Worm (Caenorhabditis elegans): ENCODE results near the gene Y38A10A.2.

DNA sequence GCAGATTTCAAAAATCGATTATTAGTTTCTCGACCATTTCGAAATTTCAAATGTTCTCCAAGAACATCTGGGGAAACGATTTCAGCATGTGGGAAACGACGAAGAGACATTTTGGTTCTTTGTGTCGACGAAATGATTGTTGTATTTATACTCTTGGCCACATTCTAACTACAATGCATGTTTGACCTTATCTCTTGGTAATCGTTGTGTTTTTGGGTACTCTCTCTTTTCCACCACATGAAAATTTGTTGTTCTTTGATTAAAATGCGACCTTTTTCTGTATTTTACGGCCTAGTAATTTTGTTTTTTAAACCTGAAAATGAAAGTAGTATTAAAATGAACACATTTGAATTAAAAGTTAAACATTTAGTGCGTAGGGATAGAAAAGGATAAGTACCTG, 49.6 kb upstream of the Y38A10A.2 start, which contains the start of gene F17A9.5:
- TF ChIP-seq jun-1 (tag; optimal IDR thresholded peaks at IDR 0.05) (no peak), mdl-1 (tag; optimal IDR thresholded peaks at IDR 0.05) (no peak), nhr-12 (tag; optimal IDR thresholded peaks at IDR 0.05) (no peak), pqm-1 (tag; optimal IDR thresholded peaks at IDR 0.05) (no peak), nhr-28 (tag; optimal IDR thresholded peaks at IDR 0.05) (no peak), egl-27 (tag; optimal IDR thresholded peaks at IDR 0.05) (no peak), pha-4 (tag; optimal IDR thresholded peaks at IDR 0.05) (no peak), nhr-77 (tag; optimal IDR thresholded peaks at IDR 0.05) (no peak), elt-1 (tag; optimal IDR thresholded peaks at IDR 0.05) (no peak), nhr-11 (tag; optimal IDR thresholded peaks at IDR 0.05) (no peak)
